Worm (Caenorhabditis elegans): Measurements from ENCODE around the gene tbcb-1.

- TF ChIP-seq unc-39 (tag; optimal IDR thresholded peaks at IDR 0.05), result no peak
- TF ChIP-seq fos-1 (tag; optimal IDR thresholded peaks at IDR 0.05), result no peak
- TF ChIP-seq nhr-76 (tag; optimal IDR thresholded peaks at IDR 0.05), result no peak
- TF ChIP-seq zfp-2 (tag; optimal IDR thresholded peaks at IDR 0.05), result no peak
- peak; percentile 46 for TF ChIP-seq dve-1 (tag; optimal IDR thresholded peaks at IDR 0.05; ENCODE audit: insufficient read depth)
- peak; percentile 39 for TF ChIP-seq nhr-28 (tag; optimal IDR thresholded peaks at IDR 0.05)
Observed at ce11 chrV:13571714-13572258, 20.1 kb upstream of the tbcb-1 start, which contains the start of gene C50B8.4.
